Fruit fly (Drosophila melanogaster) whole organism, embryonic: ENCODE measurements around the gene CG10208.

Source experiments
- CG13775 ChIP-seq: fragments of 200-800 bp; sonication (Bioruptor generic); optimal IDR thresholded peaks from 3 replicates; lab custom pipeline; 2017; ENCODE audit warnings: missing biosample characterization, mild to moderate bottlenecking, missing genetic modification characterization
- CG18599 ChIP-seq: fragments of 200-800 bp; sonication (Bioruptor generic); optimal IDR thresholded peaks from 3 replicates; lab custom pipeline; 2017; ENCODE audit warnings: missing biosample characterization, missing genetic modification characterization, mild to moderate bottlenecking, moderate library complexity, missing genetic modification reagents
- CG4328 ChIP-seq: fragments of 200-800 bp; sonication (Bioruptor generic); optimal IDR thresholded peaks from 3 replicates; lab custom pipeline; 2017; ENCODE audit warnings: missing biosample characterization, missing genetic modification reagents, missing genetic modification characterization
- Hand ChIP-seq: fragments of 200-800 bp; sonication (Bioruptor generic); optimal IDR thresholded peaks from 2 replicates; lab custom pipeline; 2017; ENCODE audit warnings: mild to moderate bottlenecking, missing biosample characterization, missing genetic modification reagents, missing genetic modification characterization
- hbn ChIP-seq: fragments of 200-800 bp; sonication (Bioruptor generic); IDR thresholded peaks from 2 replicates; pipeline ENCODE4 v1.3.6; 2022; ENCODE audit warnings: missing biosample characterization, missing genetic modification characterization; ENCODE audit not compliant: partially characterized antibody

- TF ChIP-seq hbn (GFP tag; lab: Robert Waterston, UW), result no peak
- no peak for TF ChIP-seq Hand (GFP tag; lab: Kevin White, UChicago)
- no peak for TF ChIP-seq CG18599
- peak; percentile 28 for TF ChIP-seq CG4328 (GFP tag; lab: Kevin White, UChicago)
- TF ChIP-seq CG13775 (GFP tag; lab: Kevin White, UChicago), result no peak
Measured at dm6 chr3R:23817566-23818202, 43.8 kb upstream of the CG10208 start.
